Fruit fly (Drosophila melanogaster) whole organism, embryonic: ENCODE results near the gene CG17666.

Experiments used
- Bdp1 ChIP-seq: fragments of 200-800 bp; sonication (Bioruptor generic); optimal IDR thresholded peaks from 3 replicates; lab custom pipeline; 2016; ENCODE audit warnings: missing biosample characterization, missing genetic modification characterization
- BtbVII ChIP-seq: fragments of 200-800 bp; sonication (Bioruptor generic); optimal IDR thresholded peaks from 3 replicates; lab custom pipeline; 2017; ENCODE audit warnings: missing biosample characterization, mild to moderate bottlenecking, missing genetic modification characterization
- CG12236 ChIP-seq: fragments of 200-800 bp; sonication (Bioruptor generic); optimal IDR thresholded peaks from 2 replicates; lab custom pipeline; 2016; ENCODE audit warnings: missing biosample characterization, missing genetic modification characterization
- CG12659 ChIP-seq: fragments of 200-800 bp; sonication (Bioruptor generic); optimal IDR thresholded peaks from 3 replicates; lab custom pipeline; 2017; ENCODE audit warnings: mild to moderate bottlenecking, missing biosample characterization, missing genetic modification reagents, missing genetic modification characterization
- CG13775 ChIP-seq: fragments of 200-800 bp; sonication (Bioruptor generic); optimal IDR thresholded peaks from 3 replicates; lab custom pipeline; 2017; ENCODE audit warnings: missing biosample characterization, mild to moderate bottlenecking, missing genetic modification characterization
- CG15696 ChIP-seq: fragments of 200-800 bp; sonication (Bioruptor generic); optimal IDR thresholded peaks from 2 replicates; lab custom pipeline; 2019; ENCODE audit warnings: missing biosample characterization, mild to moderate bottlenecking, missing genetic modification characterization, moderate library complexity
- CG17361 ChIP-seq: fragments of 200-800 bp; sonication (Bioruptor generic); IDR thresholded peaks from 3 replicates; pipeline ENCODE4 v1.3.6; 2022; ENCODE audit warnings: missing biosample characterization, missing genetic modification characterization
- CG1792 ChIP-seq: fragments of 200-800 bp; sonication (Bioruptor generic); optimal IDR thresholded peaks from 2 replicates; lab custom pipeline; 2016; ENCODE audit warnings: missing biosample characterization, missing genetic modification characterization
- CG3065 ChIP-seq: fragments of 200-800 bp; sonication (Bioruptor generic); optimal IDR thresholded peaks from 2 replicates; lab custom pipeline; 2016; ENCODE audit warnings: missing biosample characterization, missing genetic modification characterization
- CG31441 ChIP-seq: fragments of 200-800 bp; sonication (Bioruptor generic); IDR thresholded peaks from 2 replicates; pipeline ENCODE4 v1.3.6; 2022; ENCODE audit warnings: missing biosample characterization, missing genetic modification characterization
- CG4820 ChIP-seq: fragments of 200-800 bp; sonication (Bioruptor generic); optimal IDR thresholded peaks from 3 replicates; lab custom pipeline; 2016; ENCODE audit warnings: missing biosample characterization, missing genetic modification characterization
- CG6765 ChIP-seq: fragments of 200-800 bp; sonication (Bioruptor generic); optimal IDR thresholded peaks from 3 replicates; lab custom pipeline; 2017; ENCODE audit warnings: missing biosample characterization, mild to moderate bottlenecking, missing genetic modification characterization
- CG6791 ChIP-seq: fragments of 200-800 bp; sonication (Bioruptor generic); IDR thresholded peaks from 3 replicates; pipeline ENCODE4 v1.3.6; 2022; ENCODE audit warnings: missing biosample characterization, missing genetic modification characterization; ENCODE audit not compliant: partially characterized antibody
- CG8290 ChIP-seq, 3 experiments: fragments of 200-800 bp; sonication (Bioruptor generic); optimal IDR thresholded peaks; 2 replicates each; lab custom pipeline; 2016 to 2019; ENCODE audit warnings: missing biosample characterization in 3 of 3, missing genetic modification characterization in 3 of 3, mild to moderate bottlenecking in 2 of 3, moderate library complexity in 1 of 3
- CG9817 ChIP-seq: fragments of 200-800 bp; sonication (Bioruptor generic); optimal IDR thresholded peaks from 2 replicates; lab custom pipeline; 2018; ENCODE audit warnings: missing biosample characterization, mild to moderate bottlenecking, missing genetic modification characterization, moderate library complexity
- CrebB ChIP-seq: fragments of 200-800 bp; sonication (Bioruptor generic); optimal IDR thresholded peaks from 3 replicates; lab custom pipeline; 2018; ENCODE audit warnings: missing biosample characterization, mild to moderate bottlenecking, missing genetic modification characterization
- Dad ChIP-seq: fragments of 200-800 bp; sonication (Bioruptor generic); optimal IDR thresholded peaks from 3 replicates; lab custom pipeline; 2016; ENCODE audit warnings: missing biosample characterization, missing genetic modification characterization
- Dip3 ChIP-seq: fragments of 200-800 bp; sonication (Bioruptor generic); optimal IDR thresholded peaks from 3 replicates; lab custom pipeline; 2016; ENCODE audit warnings: missing biosample characterization, missing genetic modification characterization
- E2f2 ChIP-seq: fragments of 200-800 bp; sonication (Bioruptor generic); IDR thresholded peaks from 2 replicates; pipeline ENCODE4 v1.3.6; 2022; ENCODE audit warnings: missing biosample characterization, missing genetic modification characterization
- HHEX ChIP-seq: fragments of 200-800 bp; sonication (Bioruptor generic); optimal IDR thresholded peaks from 3 replicates; lab custom pipeline; 2017; ENCODE audit warnings: missing biosample characterization, mild to moderate bottlenecking, missing genetic modification characterization, missing genetic modification reagents
- Med ChIP-seq: fragments of 200-800 bp; sonication (Bioruptor generic); peaks from one replicate; lab custom pipeline; 2016; ENCODE audit warnings: missing biosample characterization, missing genetic modification characterization, mild to moderate bottlenecking, inconsistent platforms, moderate library complexity
- Myb ChIP-seq: fragments of 200-800 bp; sonication (Bioruptor generic); optimal IDR thresholded peaks from 2 replicates; lab custom pipeline; 2016; ENCODE audit warnings: missing biosample characterization, missing genetic modification characterization
- Sin3A ChIP-seq: fragments of >200 bp; optimal IDR thresholded peaks from 2 replicates; lab custom pipeline; 2018
- Sox102F ChIP-seq: fragments of 200-800 bp; sonication (Bioruptor generic); optimal IDR thresholded peaks from 2 replicates; lab custom pipeline; 2018; ENCODE audit warnings: missing biosample characterization, mild to moderate bottlenecking, missing genetic modification characterization, moderate library complexity
- Trl ChIP-seq, 3 experiments: fragments of >200 bp in 2 of 3; fragments of 200-800 bp in 1 of 3; sonication (Bioruptor generic) in 1 of 3; optimal IDR thresholded peaks; 2 replicates in 1 of 3; 3 replicates in 2 of 3; lab custom pipeline; 2016 to 2017; ENCODE audit warnings: missing biosample characterization in 1 of 3, missing genetic modification characterization in 1 of 3
- aop ChIP-seq: fragments of 200-800 bp; sonication (Bioruptor generic); IDR thresholded peaks from 2 replicates; pipeline ENCODE4 v1.3.6; 2022; ENCODE audit warnings: missing biosample characterization, missing genetic modification characterization
- ash1 ChIP-seq: fragments of 200-800 bp; sonication (Bioruptor generic); optimal IDR thresholded peaks from 2 replicates; lab custom pipeline; 2018; ENCODE audit warnings: missing biosample characterization, mild to moderate bottlenecking, missing genetic modification characterization
- bsh ChIP-seq, 2 experiments: fragments of 200-800 bp; sonication (Bioruptor generic); optimal IDR thresholded peaks; 2 replicates each; lab custom pipeline; 2017 to 2018; ENCODE audit warnings: mild to moderate bottlenecking in 2 of 2, missing biosample characterization in 2 of 2, missing genetic modification characterization in 2 of 2, moderate library complexity in 1 of 2
- chm ChIP-seq: fragments of 200-800 bp; sonication (Bioruptor generic); IDR thresholded peaks from 2 replicates; pipeline ENCODE4 v1.3.6; 2022; ENCODE audit warnings: missing biosample characterization, missing genetic modification characterization
- dan ChIP-seq: fragments of 200-800 bp; sonication (Bioruptor generic); IDR thresholded peaks from 2 replicates; pipeline ENCODE4 v1.3.6; 2022; ENCODE audit warnings: missing biosample characterization, missing genetic modification characterization
- en ChIP-seq: fragments of 200-800 bp; sonication (Bioruptor generic); optimal IDR thresholded peaks from 2 replicates; lab custom pipeline; 2016; ENCODE audit warnings: missing biosample characterization, missing genetic modification characterization
- fd3F ChIP-seq: fragments of 200-800 bp; sonication (Bioruptor generic); optimal IDR thresholded peaks from 2 replicates; lab custom pipeline; 2018; ENCODE audit warnings: missing biosample characterization, mild to moderate bottlenecking, missing genetic modification characterization, moderate library complexity
- her ChIP-seq: fragments of 200-800 bp; sonication (Bioruptor generic); optimal IDR thresholded peaks from 2 replicates; lab custom pipeline; 2016; ENCODE audit warnings: missing biosample characterization, missing genetic modification characterization
- hkb ChIP-seq, 2 experiments: fragments of 200-800 bp in 1 of 2; fragments of >200 bp in 1 of 2; sonication (Bioruptor generic) in 1 of 2; IDR thresholded peaks in 1 of 2; optimal IDR thresholded peaks in 1 of 2; 2 replicates each; pipeline versions ENCODE4 v1.3.6 to Lab custom; 2017 to 2022; ENCODE audit warnings: missing biosample characterization in 1 of 2, missing genetic modification characterization in 1 of 2
- insv ChIP-seq, 2 experiments: fragments of 200-800 bp; sonication (Bioruptor generic); optimal IDR thresholded peaks; 3 replicates each; lab custom pipeline; 2016 to 2018; ENCODE audit warnings: missing biosample characterization in 2 of 2, missing genetic modification characterization in 2 of 2
- jigr1 ChIP-seq: fragments of 200-800 bp; sonication (Bioruptor generic); IDR thresholded peaks from 3 replicates; pipeline ENCODE4 v1.3.6; 2022; ENCODE audit warnings: missing biosample characterization, missing genetic modification characterization
- pb ChIP-seq: fragments of 200-800 bp; sonication (Bioruptor generic); optimal IDR thresholded peaks from 3 replicates; lab custom pipeline; 2016; ENCODE audit warnings: missing biosample characterization, missing genetic modification characterization
- ranshi ChIP-seq: fragments of 200-800 bp; sonication (Bioruptor generic); IDR thresholded peaks from 2 replicates; pipeline ENCODE4 v1.3.6; 2022; ENCODE audit warnings: missing biosample characterization, missing genetic modification characterization
- rib ChIP-seq: fragments of 200-800 bp; sonication (Bioruptor generic); IDR thresholded peaks from 2 replicates; pipeline ENCODE4 v1.3.6; 2022; ENCODE audit warnings: missing biosample characterization, missing genetic modification characterization
- sd ChIP-seq: fragments of 200-800 bp; sonication (Bioruptor generic); optimal IDR thresholded peaks from 3 replicates; lab custom pipeline; 2018; ENCODE audit warnings: missing biosample characterization, mild to moderate bottlenecking, missing genetic modification characterization, moderate library complexity
- sima ChIP-seq: fragments of 200-800 bp; sonication (Bioruptor generic); optimal IDR thresholded peaks from 2 replicates; lab custom pipeline; 2016; ENCODE audit warnings: missing biosample characterization, missing genetic modification characterization
- sr ChIP-seq: fragments of 200-800 bp; sonication (Bioruptor generic); IDR thresholded peaks from 3 replicates; pipeline ENCODE4 v1.3.6; 2022; ENCODE audit warnings: missing biosample characterization, missing genetic modification characterization
- stwl ChIP-seq: fragments of 200-800 bp; sonication (Bioruptor generic); optimal IDR thresholded peaks from 3 replicates; lab custom pipeline; 2018; ENCODE audit warnings: missing biosample characterization, mild to moderate bottlenecking, missing genetic modification characterization, moderate library complexity
- tio ChIP-seq: fragments of 200-800 bp; sonication (Bioruptor generic); optimal IDR thresholded peaks from 2 replicates; lab custom pipeline; 2017; ENCODE audit warnings: missing biosample characterization, missing genetic modification characterization, inconsistent platforms
- wek ChIP-seq: fragments of 200-800 bp; sonication (Bioruptor generic); optimal IDR thresholded peaks from 3 replicates; lab custom pipeline; 2018; ENCODE audit warnings: missing biosample characterization, mild to moderate bottlenecking, missing genetic modification characterization, moderate library complexity
- zf30C ChIP-seq: fragments of 200-800 bp; sonication (Bioruptor generic); optimal IDR thresholded peaks from 3 replicates; lab custom pipeline; 2018; ENCODE audit warnings: missing biosample characterization, mild to moderate bottlenecking, missing genetic modification characterization
- zfh1 ChIP-seq: fragments of 200-800 bp; sonication (Bioruptor generic); IDR thresholded peaks from 3 replicates; pipeline ENCODE4 v1.3.6; 2022; ENCODE audit warnings: missing biosample characterization, missing genetic modification characterization

The CG17666 gene

DNA sequence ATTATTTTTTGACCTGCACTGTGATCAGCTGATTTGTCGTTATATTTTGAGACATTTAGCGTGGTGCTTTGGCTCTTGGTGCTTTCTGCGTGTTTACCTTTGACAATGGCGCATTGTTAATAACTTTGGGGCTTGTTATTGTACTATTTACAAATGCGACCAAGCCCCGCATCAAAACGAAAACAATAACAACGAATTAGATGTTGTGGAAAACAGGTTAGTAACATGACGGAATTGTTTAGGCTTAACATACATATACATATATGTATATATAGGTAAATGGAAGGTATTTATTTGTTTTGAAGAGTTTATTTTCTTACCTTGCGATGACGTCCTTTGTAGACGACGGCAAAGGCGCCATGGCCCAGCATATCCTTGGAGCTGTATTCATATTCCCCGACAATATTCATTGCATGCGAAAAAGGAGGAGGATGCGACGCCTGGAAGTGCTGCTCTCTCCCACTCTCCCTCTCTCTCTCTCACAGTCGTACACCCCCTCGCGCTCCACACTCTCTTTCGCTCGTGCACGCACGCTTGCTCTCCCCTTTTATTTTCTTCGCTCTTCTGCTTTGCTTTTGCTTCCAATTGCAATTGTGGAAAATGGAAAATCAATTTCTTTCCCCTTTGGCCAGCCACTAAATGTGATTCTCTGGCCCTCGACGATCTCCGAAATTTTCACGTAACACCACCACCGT lies 23.1 kb downstream of the CG17666 start (continued):
- no peak for TF ChIP-seq CG13775 (GFP tag; lab: Kevin White, UChicago)
- TF ChIP-seq CG31441 = 0 out of 2 replicates have a peak, but pooled peaks have one; percentile 7
- peak; percentile 29 for TF ChIP-seq CrebB (tag; lab: Kevin White, UChicago)
- no peak for TF ChIP-seq her (GFP tag; lab: Kevin White, UChicago)
- no peak for TF ChIP-seq Med (GFP tag; lab: Kevin White, UChicago)
- no peak for TF ChIP-seq stwl
- no peak for TF ChIP-seq CG12236 (GFP tag; lab: Kevin White, UChicago)
- no peak for TF ChIP-seq sd (tag; lab: Kevin White, UChicago)
- no peak for TF ChIP-seq CG1792 (GFP tag; lab: Kevin White, UChicago)
- TF ChIP-seq CG8290 (GFP tag; optimal IDR thresholded peaks at IDR 0.05; lab: Kevin White, UChicago) = no peak
- peak in 1 of 2 experiments; percentile 42 for TF ChIP-seq CG8290 (tag; optimal IDR thresholded peaks at IDR 0.05; lab: Kevin White, UChicago)
- TF ChIP-seq CG17361 = 0 out of 3 replicates have a peak, but pooled peaks have one; percentile 47
- no peak for TF ChIP-seq CG3065 (GFP tag; lab: Kevin White, UChicago)
- no peak for TF ChIP-seq fd3F
- TF ChIP-seq Dip3 (GFP tag; lab: Kevin White, UChicago) = no peak

DNA sequence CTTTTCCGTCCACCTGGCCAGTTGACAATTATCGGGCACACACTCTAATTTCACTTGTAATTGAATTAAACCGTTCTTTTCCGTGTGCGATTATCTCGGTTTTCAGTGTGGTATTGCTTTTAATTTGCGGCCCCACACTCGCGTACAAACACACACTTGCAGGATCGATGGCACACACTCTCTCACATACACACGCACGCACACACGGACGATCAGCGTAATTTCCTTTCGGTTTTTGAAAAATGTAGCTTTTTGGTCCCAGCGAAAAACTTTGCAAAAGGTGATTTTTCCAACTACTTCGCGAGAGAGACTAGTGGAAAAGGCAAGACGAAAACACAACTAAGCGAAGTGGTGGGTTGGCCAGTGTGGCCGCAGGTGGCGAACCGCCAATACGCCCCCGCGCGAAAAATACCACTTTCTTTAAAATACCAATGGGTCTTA lies 23.6 kb downstream of the CG17666 start, which contains the start of gene Atg1:
Gene Atg1 (minus strand): TSS at position 387 of the 441 bp plus-strand sequence.
- 0 out of 2 replicates have a peak, but pooled peaks have one; percentile 10 for TF ChIP-seq ranshi (GFP tag; lab: Robert Waterston, UW)
- no peak for TF ChIP-seq CG6765 (GFP tag; lab: Kevin White, UChicago)
- no peak for TF ChIP-seq CG9817 (tag; lab: Kevin White, UChicago)
- TF ChIP-seq Dad (GFP tag; lab: Kevin White, UChicago) = no peak
- TF ChIP-seq hkb (optimal IDR thresholded peaks at IDR 0.05; lab: Kevin White, UChicago) = no peak
- TF ChIP-seq hkb (GFP tag; IDR thresholded peaks at IDR 0.05; lab: Robert Waterston, UW) = peak; percentile 8; the same call in 1 of the 2 replicates
- TF ChIP-seq CG6791 (GFP tag; lab: Robert Waterston, UW) = no peak; the same call in 2 of the 3 replicates
- TF ChIP-seq insv (GFP tag; optimal IDR thresholded peaks at IDR 0.05; lab: Kevin White, UChicago) = peak in 1 of 2 experiments; percentile 19
- TF ChIP-seq Myb = peak; percentile 5
- peak in 1 of 2 experiments; percentile 69 for TF ChIP-seq Trl (optimal IDR thresholded peaks at IDR 0.05; lab: Kevin White, UChicago)
- no peak for TF ChIP-seq Trl (GFP tag; optimal IDR thresholded peaks at IDR 0.05; lab: Kevin White, UChicago)
- TF ChIP-seq CG4820 (GFP tag; lab: Kevin White, UChicago) = no peak
- no peak for TF ChIP-seq Bdp1 (GFP tag; lab: Kevin White, UChicago)
- TF ChIP-seq sima (GFP tag; lab: Kevin White, UChicago) = no peak
- peak; percentile 66 for TF ChIP-seq chm (GFP tag; lab: Robert Waterston, UW)
- peak; percentile 43 for TF ChIP-seq CG12659 (GFP tag; lab: Kevin White, UChicago)
- peak; percentile 16; the same call in 1 of the 2 replicates for TF ChIP-seq E2f2
- TF ChIP-seq zfh1 (GFP tag; lab: Robert Waterston, UW) = 0 out of 3 replicates have a peak, but pooled peaks have one; percentile 7
- peak; percentile 19 for TF ChIP-seq ash1 (GFP tag; lab: Kevin White, UChicago)
- peak; percentile 88 for TF ChIP-seq sr
- no peak for TF ChIP-seq en (GFP tag; lab: Kevin White, UChicago)
- TF ChIP-seq CG15696 (tag; lab: Kevin White, UChicago) = no peak
- no peak for TF ChIP-seq BtbVII (GFP tag; lab: Kevin White, UChicago)
- TF ChIP-seq rib (GFP tag; lab: Robert Waterston, UW) = 0 out of 2 replicates have a peak, but pooled peaks have one; percentile 20
- TF ChIP-seq bsh (GFP tag; optimal IDR thresholded peaks at IDR 0.05; lab: Kevin White, UChicago) = no peak
- no peak for TF ChIP-seq tio
- peak; percentile 12 for TF ChIP-seq HHEX
- TF ChIP-seq jigr1 (GFP tag; lab: Robert Waterston, UW) = no peak
- TF ChIP-seq dan = no peak
- TF ChIP-seq Sin3A = peak; percentile 6
- peak; percentile 9 for TF ChIP-seq pb (GFP tag; lab: Kevin White, UChicago)
- peak; percentile 1 for TF ChIP-seq stwl
- 0 out of 2 replicates have a peak, but pooled peaks have one; percentile 17 for TF ChIP-seq aop (GFP tag; lab: Robert Waterston, UW)
- peak; percentile 10 for TF ChIP-seq zf30C (GFP tag; lab: Kevin White, UChicago)
- no peak for TF ChIP-seq Sox102F (GFP tag; lab: Kevin White, UChicago)
- peak; percentile 19 for TF ChIP-seq wek (GFP tag; lab: Kevin White, UChicago)
